Worm (Caenorhabditis elegans) whole organism, early embryonic: ENCODE results near the gene nhr-261.

Source experiments
- B0310.2 ChIP-seq: sonication (generic microtip); optimal IDR thresholded peaks from 2 replicates; lab custom pipeline; 2016; ENCODE audit warnings: mild to moderate bottlenecking, missing genetic modification characterization, missing compliant biosample characterization
- F13C5.2 ChIP-seq: sonication (generic microtip); optimal IDR thresholded peaks from 2 replicates; lab custom pipeline; 2017; ENCODE audit warnings: mild to moderate bottlenecking, missing genetic modification characterization, inconsistent platforms, missing compliant biosample characterization
- aly-1 ChIP-seq: sonication (generic microtip); optimal IDR thresholded peaks from 2 replicates; lab custom pipeline; 2016; ENCODE audit warnings: missing genetic modification characterization, missing compliant biosample characterization
- ama-1 ChIP-seq: fragments of 150-350 bp; optimal IDR thresholded peaks from 2 replicates; lab custom pipeline; 2014
- ceh-36 ChIP-seq: sonication (generic microtip); optimal IDR thresholded peaks from 2 replicates; lab custom pipeline; 2016; ENCODE audit warnings: missing genetic modification characterization, inconsistent platforms, missing compliant biosample characterization
- hmbx-1 ChIP-seq: sonication (generic microtip); optimal IDR thresholded peaks from 2 replicates; lab custom pipeline; 2016; ENCODE audit warnings: mild to moderate bottlenecking, missing genetic modification characterization, missing compliant biosample characterization
- tbx-37 ChIP-seq: fragments of 200-800 bp; sonication (Bioruptor generic); conservative IDR thresholded peaks from 2 replicates; pipeline ENCODE4 v1.3.6; 2022; ENCODE audit warnings: missing genetic modification reagents, missing genetic modification characterization, missing compliant biosample characterization

- no peak for TF ChIP-seq B0310.2 (tag; lab: Kevin White, UChicago)
- no peak for TF ChIP-seq ama-1 (lab: Kevin White, UChicago)
- no peak for TF ChIP-seq F13C5.2 (tag; lab: Kevin White, UChicago)
- no peak for TF ChIP-seq aly-1 (tag; lab: Kevin White, UChicago)
- no peak for TF ChIP-seq tbx-37
- no peak for TF ChIP-seq hmbx-1
- no peak for TF ChIP-seq ceh-36
Measured at ce11 chrII:3829623-3830022, 34.9 kb downstream of the nhr-261 start.
